Fruit fly (Drosophila melanogaster): Measurements from ENCODE around the gene CycK.

Gene CycK

DNA sequence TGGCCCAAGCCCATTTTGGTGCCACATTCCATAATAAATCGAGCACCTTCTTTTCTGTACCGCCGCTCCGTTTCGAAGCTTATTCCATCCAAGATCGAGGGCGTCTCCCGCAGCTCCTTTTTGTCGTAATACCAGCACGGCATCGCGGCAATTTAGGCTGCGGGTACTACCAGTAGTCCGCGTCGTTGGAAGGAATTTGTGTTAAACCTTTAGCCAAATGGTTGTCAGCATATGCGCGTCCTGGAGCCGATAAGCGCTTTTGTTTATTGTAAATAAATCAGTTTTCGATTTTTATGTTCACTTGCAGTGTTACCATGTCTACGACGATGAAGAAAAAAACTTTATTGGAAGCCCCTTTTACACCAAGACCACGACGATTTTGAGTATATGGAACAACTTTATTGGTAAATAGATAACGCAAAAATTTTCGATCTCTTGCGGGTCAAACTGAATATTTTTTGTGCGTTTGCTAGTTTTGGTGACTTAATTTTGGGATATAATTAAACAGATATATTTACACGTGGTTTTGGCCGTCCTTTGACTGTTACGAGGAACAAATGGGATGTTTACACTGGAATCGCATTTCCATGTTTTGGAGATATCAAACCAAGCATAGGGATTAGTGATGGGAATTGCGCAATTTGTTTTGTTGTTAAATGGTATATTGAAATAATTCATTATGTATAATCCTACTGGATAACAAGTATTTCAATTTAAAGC is at the start of gene CycK:
TSS of gene CycK (minus strand) at position 562 of the 720 bp plus-strand sequence.
- no peak for TF ChIP-seq Pif1A (GFP tag; optimal IDR thresholded peaks at IDR 0.05)
- peak; percentile 4 for TF ChIP-seq CG34367 (tag; optimal IDR thresholded peaks at IDR 0.05)
- TF ChIP-seq CG15710 (tag; optimal IDR thresholded peaks at IDR 0.05) = peak; percentile 1

DNA sequence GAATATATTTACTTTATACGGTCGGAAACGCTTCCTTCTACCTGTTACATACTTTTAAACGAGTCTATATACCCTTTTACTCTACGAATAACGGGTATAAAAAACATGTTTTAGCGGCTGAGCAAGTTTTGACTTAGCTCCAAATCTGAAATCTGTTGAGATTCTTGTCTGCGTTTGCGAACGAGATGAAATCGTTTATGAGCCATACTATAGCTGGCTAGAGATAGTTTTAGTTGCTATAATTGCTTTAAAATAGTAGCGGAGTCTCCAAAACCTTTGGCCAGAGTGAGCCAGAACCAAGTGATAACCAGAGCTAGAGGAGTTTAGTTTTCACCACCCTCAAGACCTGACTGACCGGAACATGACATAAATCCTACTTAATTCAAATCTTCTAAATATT is 46.5 kb upstream of the CycK start:
- TF ChIP-seq D1 (tag; optimal IDR thresholded peaks at IDR 0.05) (no peak), EcR (GFP tag; optimal IDR thresholded peaks at IDR 0.05) (no peak), CG8159 (tag; optimal IDR thresholded peaks at IDR 0.05) (no peak), CG8301 (tag; optimal IDR thresholded peaks at IDR 0.05) (no peak)

dm6 chr2L:22175101-22175500 is 45.2 kb upstream of the CycK start, which contains the start of gene CG3635:
CG3635 (plus strand) TSS chr2L:22175415.
- TF ChIP-seq D1 (tag; optimal IDR thresholded peaks at IDR 0.05) = no peak
- no peak for TF ChIP-seq CG8159 (tag; optimal IDR thresholded peaks at IDR 0.05)
- TF ChIP-seq fd96Ca (GFP tag; IDR thresholded peaks at IDR 0.05) = no peak
- no peak for TF ChIP-seq CG34367 (tag; optimal IDR thresholded peaks at IDR 0.05)

- TF ChIP-seq CG32121 (GFP tag; IDR thresholded peaks at IDR 0.05) (no peak), CG9948 (tag; optimal IDR thresholded peaks at IDR 0.05) (no peak)
These were observed 39.1 kb upstream of the CycK start, which contains the start of gene Clamp for dm6 chr2L:22169044-22169515. Clamp (minus strand) TSS chr2L:22169143.

dm6 chr2L:22168559-22169027 is 38.7 kb upstream of the CycK start:
- TF ChIP-seq fd96Ca (GFP tag; IDR thresholded peaks at IDR 0.05) (no peak), Pif1B (GFP tag; optimal IDR thresholded peaks at IDR 0.05) (peak; percentile 28), CG17806 (tag; optimal IDR thresholded peaks at IDR 0.05) (no peak), rn (GFP tag; IDR thresholded peaks at IDR 0.05) (no peak), Snoo (tag; optimal IDR thresholded peaks at IDR 0.05) (peak; percentile 4), CG12605 (GFP tag; IDR thresholded peaks at IDR 0.05) (no peak), CG9948 (tag; optimal IDR thresholded peaks at IDR 0.05) (no peak), CG10348 (GFP tag; IDR thresholded peaks at IDR 0.05) (no peak), CG34367 (tag; optimal IDR thresholded peaks at IDR 0.05) (no peak), CG15710 (tag; optimal IDR thresholded peaks at IDR 0.05) (no peak), gl (tag; optimal IDR thresholded peaks at IDR 0.05) (no peak), Ets98B (GFP tag; IDR thresholded peaks at IDR 0.05) (peak; percentile 29), CG14655 (GFP tag; optimal IDR thresholded peaks at IDR 0.05) (no peak), CG8159 (tag; optimal IDR thresholded peaks at IDR 0.05) (no peak), CG8301 (tag; optimal IDR thresholded peaks at IDR 0.05) (no peak), CG4496 (GFP tag; IDR thresholded peaks at IDR 0.05) (no peak; the same call in 2 of the 3 replicates), EcR (GFP tag; optimal IDR thresholded peaks at IDR 0.05) (no peak), Pif1A (GFP tag; optimal IDR thresholded peaks at IDR 0.05) (no peak), D1 (tag; optimal IDR thresholded peaks at IDR 0.05) (no peak), CG32121 (GFP tag; IDR thresholded peaks at IDR 0.05) (no peak), CG13204 (GFP tag; optimal IDR thresholded peaks at IDR 0.05) (no peak)

DNA sequence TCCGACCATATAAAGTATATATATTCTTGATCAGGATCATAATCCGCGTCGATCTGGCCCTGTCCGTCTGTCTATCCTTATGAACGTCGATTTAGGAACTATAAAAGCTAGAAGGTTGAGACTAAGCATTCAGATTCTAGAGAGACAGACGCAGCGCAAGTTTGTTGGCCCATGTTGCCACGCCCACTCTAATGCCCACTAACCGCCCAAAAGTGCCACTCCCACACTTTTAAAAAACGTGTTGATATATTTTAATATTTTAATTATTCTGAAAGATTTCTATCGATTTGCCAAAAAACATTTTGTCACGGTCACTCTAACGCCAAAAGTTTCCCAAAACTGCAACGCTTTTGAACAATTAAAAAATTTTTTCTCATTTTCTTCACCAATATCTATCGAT is 33.4 kb upstream of the CycK start:
- no peak for TF ChIP-seq Snoo (tag; optimal IDR thresholded peaks at IDR 0.05)
- no peak for TF ChIP-seq Pif1A (GFP tag; optimal IDR thresholded peaks at IDR 0.05)
- TF ChIP-seq CG12605 (GFP tag; IDR thresholded peaks at IDR 0.05) = no peak
- TF ChIP-seq fd96Ca (GFP tag; IDR thresholded peaks at IDR 0.05) = no peak
- TF ChIP-seq CG32121 (GFP tag; IDR thresholded peaks at IDR 0.05) = no peak
- TF ChIP-seq EcR (GFP tag; optimal IDR thresholded peaks at IDR 0.05) = no peak
- no peak for TF ChIP-seq CG13204 (GFP tag; optimal IDR thresholded peaks at IDR 0.05)
- no peak for TF ChIP-seq Pif1B (GFP tag; optimal IDR thresholded peaks at IDR 0.05)
- TF ChIP-seq CG15710 (tag; optimal IDR thresholded peaks at IDR 0.05) = no peak
- TF ChIP-seq rn (GFP tag; IDR thresholded peaks at IDR 0.05) = no peak
- no peak for TF ChIP-seq CG8301 (tag; optimal IDR thresholded peaks at IDR 0.05)
- no peak for TF ChIP-seq Ets98B (GFP tag; IDR thresholded peaks at IDR 0.05)
- no peak for TF ChIP-seq CG8159 (tag; optimal IDR thresholded peaks at IDR 0.05)
- no peak for TF ChIP-seq CG34367 (tag; optimal IDR thresholded peaks at IDR 0.05)

DNA sequence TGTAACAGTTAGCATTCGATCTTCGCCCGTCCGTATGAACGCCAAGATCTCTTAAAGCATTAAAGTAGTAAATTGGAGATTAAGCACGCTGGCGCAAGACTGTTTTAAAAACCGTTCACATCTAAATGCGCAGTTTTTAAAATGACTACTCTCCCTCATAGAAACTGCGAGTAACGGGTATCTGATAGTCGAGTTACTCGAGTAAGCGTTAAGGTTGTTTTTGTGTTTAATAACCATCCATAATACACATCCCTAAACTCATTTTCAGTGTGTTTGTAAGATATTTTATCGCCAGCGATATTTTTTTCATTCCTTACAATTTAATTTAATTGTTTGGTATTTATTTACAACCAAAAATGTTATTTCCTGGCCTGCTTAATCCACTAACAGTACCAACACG is 29.9 kb upstream of the CycK start:
- no peak for TF ChIP-seq CG13204 (GFP tag; optimal IDR thresholded peaks at IDR 0.05)

DNA sequence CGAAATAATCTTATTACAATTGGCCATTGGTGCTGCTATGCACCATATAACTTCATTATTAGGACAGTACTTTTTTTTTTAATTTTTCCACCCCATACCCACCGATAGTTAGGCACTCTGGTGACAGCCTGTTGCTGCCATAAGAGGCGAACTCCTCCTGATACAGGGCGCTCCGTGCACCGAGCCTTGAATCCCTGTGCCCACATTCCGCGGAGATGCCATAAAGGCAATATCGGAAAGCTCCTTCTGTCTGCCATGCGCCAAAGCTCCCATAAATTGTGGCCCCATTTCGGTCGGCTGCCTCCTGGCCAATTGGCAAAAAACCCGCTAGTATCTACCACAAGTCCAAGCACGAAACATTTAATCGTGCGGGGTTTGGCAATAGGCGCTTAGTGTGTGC is 23.3 kb upstream of the CycK start:
- TF ChIP-seq CG14655 (GFP tag; optimal IDR thresholded peaks at IDR 0.05) = no peak
- TF ChIP-seq CG13204 (GFP tag; optimal IDR thresholded peaks at IDR 0.05) = no peak
- TF ChIP-seq CG17806 (tag; optimal IDR thresholded peaks at IDR 0.05) = no peak
- TF ChIP-seq CG9948 (tag; optimal IDR thresholded peaks at IDR 0.05) = no peak
- TF ChIP-seq fd96Ca (GFP tag; IDR thresholded peaks at IDR 0.05) = no peak

Data from whole organism, pupa.